Worm (Caenorhabditis elegans) whole organism, late embryonic: ENCODE data around the gene T22F3.11.

ENCODE experiments used
- C38D4.7 ChIP-seq: fragments of 200-800 bp; sonication (Bioruptor generic); optimal IDR thresholded peaks from 2 replicates; lab custom pipeline; 2018; ENCODE audit warnings: mild to moderate bottlenecking, missing genetic modification characterization, moderate library complexity, missing compliant biosample characterization
- F13H6.1 ChIP-seq: sonication (generic microtip); optimal IDR thresholded peaks from 2 replicates; lab custom pipeline; 2016; ENCODE audit warnings: missing genetic modification characterization, missing compliant biosample characterization
- K02D7.2 ChIP-seq: sonication (generic microtip); optimal IDR thresholded peaks from 2 replicates; lab custom pipeline; 2017; ENCODE audit warnings: mild to moderate bottlenecking, missing genetic modification characterization, missing compliant biosample characterization
- K09A11.1 ChIP-seq: sonication (generic microtip); optimal IDR thresholded peaks from 2 replicates; lab custom pipeline; 2017; ENCODE audit warnings: antibody characterized with exemption, mild to moderate bottlenecking, missing genetic modification characterization, missing compliant biosample characterization; ENCODE audit not compliant: insufficient read depth
- ahr-1 ChIP-seq: sonication (generic microtip); optimal IDR thresholded peaks from 2 replicates; lab custom pipeline; 2016; ENCODE audit warnings: missing genetic modification characterization, missing compliant biosample characterization
- ceh-14 ChIP-seq: sonication (generic microtip); optimal IDR thresholded peaks from 2 replicates; lab custom pipeline; 2016; ENCODE audit warnings: missing genotype, missing genetic modification characterization, missing compliant biosample characterization
- ceh-18 ChIP-seq: sonication (generic microtip); optimal IDR thresholded peaks from 2 replicates; lab custom pipeline; 2016; ENCODE audit warnings: missing genetic modification characterization, missing compliant biosample characterization
- ceh-24 ChIP-seq: sonication (generic microtip); optimal IDR thresholded peaks from 2 replicates; lab custom pipeline; 2016; ENCODE audit warnings: mild to moderate bottlenecking, missing genetic modification characterization, missing compliant biosample characterization
- ceh-30 ChIP-seq: fragments of 150-350 bp; optimal IDR thresholded peaks from 2 replicates; lab custom pipeline; 2014; ENCODE audit warnings: missing biosample characterization, missing genetic modification characterization
- ceh-6 ChIP-seq: fragments of 200-800 bp; sonication (Bioruptor generic); optimal IDR thresholded peaks from 2 replicates; lab custom pipeline; 2018; ENCODE audit warnings: mild to moderate bottlenecking, missing genetic modification characterization, missing compliant biosample characterization
- ceh-9 ChIP-seq: sonication (generic microtip); optimal IDR thresholded peaks from 2 replicates; lab custom pipeline; 2016; ENCODE audit warnings: mild to moderate bottlenecking, missing genetic modification characterization, inconsistent platforms, missing compliant biosample characterization
- dmd-4 ChIP-seq: sonication (generic microtip); optimal IDR thresholded peaks from 2 replicates; lab custom pipeline; 2016; ENCODE audit warnings: borderline replicate concordance, missing genetic modification characterization, missing compliant biosample characterization
- dve-1 ChIP-seq: sonication (generic microtip); optimal IDR thresholded peaks from 2 replicates; lab custom pipeline; 2017; ENCODE audit warnings: antibody characterized with exemption, mild to moderate bottlenecking, missing genetic modification characterization, missing compliant biosample characterization
- elt-2 ChIP-seq: sonication (generic microtip); optimal IDR thresholded peaks from 2 replicates; lab custom pipeline; 2016; ENCODE audit warnings: missing genetic modification reagents, missing genetic modification characterization, missing compliant biosample characterization
- elt-4 ChIP-seq: sonication (generic microtip); optimal IDR thresholded peaks from 2 replicates; lab custom pipeline; 2016; ENCODE audit warnings: missing genetic modification characterization, missing compliant biosample characterization
- ets-4 ChIP-seq: sonication (generic microtip); optimal IDR thresholded peaks from 2 replicates; lab custom pipeline; 2016; ENCODE audit warnings: missing genetic modification characterization, missing compliant biosample characterization
- fax-1 ChIP-seq: sonication (generic microtip); optimal IDR thresholded peaks from 2 replicates; lab custom pipeline; 2016; ENCODE audit warnings: missing genotype, missing genetic modification characterization, missing compliant biosample characterization
- gmeb-2 ChIP-seq: sonication (generic microtip); optimal IDR thresholded peaks from 2 replicates; lab custom pipeline; 2016; ENCODE audit warnings: missing genetic modification characterization, inconsistent platforms, missing compliant biosample characterization
- hlh-13 ChIP-seq: fragments of 200-800 bp; sonication (Bioruptor generic); optimal IDR thresholded peaks from 2 replicates; lab custom pipeline; 2018; ENCODE audit warnings: mild to moderate bottlenecking, missing genetic modification characterization, missing compliant biosample characterization
- hlh-15 ChIP-seq: sonication (generic microtip); optimal IDR thresholded peaks from 2 replicates; lab custom pipeline; 2016; ENCODE audit warnings: missing genetic modification characterization, missing compliant biosample characterization
- hlh-6 ChIP-seq: sonication (generic microtip); optimal IDR thresholded peaks from 2 replicates; lab custom pipeline; 2016; ENCODE audit warnings: missing genotype, missing genetic modification characterization, missing compliant biosample characterization
- lin-11 ChIP-seq: fragments of 200-800 bp; sonication (Bioruptor generic); optimal IDR thresholded peaks from 2 replicates; lab custom pipeline; 2018; ENCODE audit warnings: mild to moderate bottlenecking, missing genetic modification characterization, missing compliant biosample characterization
- madf-2 ChIP-seq: sonication (generic microtip); optimal IDR thresholded peaks from 2 replicates; lab custom pipeline; 2017; ENCODE audit warnings: missing genetic modification characterization, missing compliant biosample characterization
- nfya-1 ChIP-seq: sonication (generic microtip); optimal IDR thresholded peaks from 2 replicates; lab custom pipeline; 2017; ENCODE audit warnings: missing genetic modification characterization, mild to moderate bottlenecking, missing compliant biosample characterization, antibody characterized with exemption, moderate library complexity
- nhr-11 ChIP-seq: fragments of 150-350 bp; optimal IDR thresholded peaks from 2 replicates; lab custom pipeline; 2014; ENCODE audit warnings: missing biosample characterization, missing genetic modification characterization
- nhr-232 ChIP-seq: sonication (generic microtip); optimal IDR thresholded peaks from 2 replicates; lab custom pipeline; 2016; ENCODE audit warnings: missing genetic modification characterization, missing compliant biosample characterization
- npax-4 ChIP-seq: sonication (generic microtip); optimal IDR thresholded peaks from 2 replicates; lab custom pipeline; 2016; ENCODE audit warnings: missing genetic modification characterization, missing compliant biosample characterization
- odd-2 ChIP-seq: sonication (generic microtip); optimal IDR thresholded peaks from 2 replicates; lab custom pipeline; 2017; ENCODE audit warnings: antibody characterized with exemption, mild to moderate bottlenecking, missing genetic modification characterization, missing compliant biosample characterization
- pag-3 ChIP-seq: sonication (generic microtip); optimal IDR thresholded peaks from 2 replicates; lab custom pipeline; 2016; ENCODE audit warnings: missing compliant biosample characterization, missing genetic modification characterization, borderline replicate concordance
- pha-2 ChIP-seq: sonication (generic microtip); optimal IDR thresholded peaks from 2 replicates; lab custom pipeline; 2017; ENCODE audit warnings: mild to moderate bottlenecking, missing genetic modification characterization, missing compliant biosample characterization
- pqm-1 ChIP-seq: sonication (generic microtip); optimal IDR thresholded peaks from 2 replicates; lab custom pipeline; 2016; ENCODE audit warnings: missing genetic modification characterization, missing compliant biosample characterization
- sox-2 ChIP-seq: fragments of 200-800 bp; sonication (Bioruptor generic); IDR thresholded peaks from 2 replicates; pipeline ENCODE4 v1.3.6; 2022; ENCODE audit warnings: missing genetic modification reagents, missing genetic modification characterization, missing compliant biosample characterization
- tbx-2 ChIP-seq: sonication (generic microtip); optimal IDR thresholded peaks from 2 replicates; lab custom pipeline; 2016; ENCODE audit warnings: missing genetic modification characterization, missing compliant biosample characterization
- unc-55 ChIP-seq: sonication (generic microtip); optimal IDR thresholded peaks from 2 replicates; lab custom pipeline; 2017; ENCODE audit warnings: missing biosample characterization, missing genetic modification reagents, missing genetic modification characterization
- zip-5 ChIP-seq: sonication (generic microtip); optimal IDR thresholded peaks from 2 replicates; lab custom pipeline; 2016; ENCODE audit warnings: missing genetic modification characterization, missing compliant biosample characterization

Gene T22F3.11

ce11 chrV:3587633-3588032 lies 26.7 kb downstream of the T22F3.11 start (continued):
- TF ChIP-seq elt-2 (tag; lab: Kevin White, UChicago) = peak; percentile 81
- TF ChIP-seq sox-2 (GFP tag; lab: Robert Waterston, UW) = no peak; the same call in 1 of the 2 replicates
- no peak for TF ChIP-seq pag-3 (tag; lab: Kevin White, UChicago)
- peak; percentile 50 for TF ChIP-seq lin-11
- no peak for TF ChIP-seq ahr-1 (tag; lab: Kevin White, UChicago)
- TF ChIP-seq hlh-15 (tag; lab: Kevin White, UChicago) = peak; percentile 31
- peak; percentile 27 for TF ChIP-seq npax-4 (tag; lab: Kevin White, UChicago)
- no peak for TF ChIP-seq madf-2
- TF ChIP-seq tbx-2 = peak; percentile 74
- TF ChIP-seq zip-5 (tag; lab: Kevin White, UChicago) = peak; percentile 16
- TF ChIP-seq nhr-232 (tag; lab: Kevin White, UChicago) = peak; percentile 56
- no peak for TF ChIP-seq pqm-1 (tag; lab: Kevin White, UChicago)
- peak; percentile 40 for TF ChIP-seq gmeb-2 (tag; lab: Kevin White, UChicago)
- TF ChIP-seq ceh-30 (tag; lab: Kevin White, UChicago) = no peak
- no peak for TF ChIP-seq hlh-13
- peak; percentile 20 for TF ChIP-seq fax-1 (tag; lab: Kevin White, UChicago)
- no peak for TF ChIP-seq dve-1 (tag; lab: Kevin White, UChicago)
- TF ChIP-seq hlh-6 = no peak
- TF ChIP-seq ceh-6 = peak; percentile 39
- TF ChIP-seq nfya-1 = peak; percentile 24
- no peak for TF ChIP-seq elt-4 (tag; lab: Kevin White, UChicago)
- no peak for TF ChIP-seq unc-55 (GFP tag; lab: Kevin White, UChicago)
- TF ChIP-seq ceh-9 (tag; lab: Kevin White, UChicago) = no peak
- TF ChIP-seq dmd-4 (tag; lab: Kevin White, UChicago) = peak; percentile 45

- no peak for TF ChIP-seq K02D7.2 (tag; lab: Kevin White, UChicago)
- TF ChIP-seq ahr-1 (tag; lab: Kevin White, UChicago) = no peak
- no peak for TF ChIP-seq C38D4.7 (GFP tag; lab: Kevin White, UChicago)
- TF ChIP-seq ets-4 (tag; lab: Kevin White, UChicago) = no peak
- TF ChIP-seq nfya-1 = peak; percentile 14
- no peak for TF ChIP-seq odd-2 (tag; lab: Kevin White, UChicago)
Observed at ce11 chrV:3586014-3586689, 28.2 kb downstream of the T22F3.11 start, which contains the start of the genes rpl-11.1 and T22F3.2. rpl-11.1 (minus strand) TSS chrV:3586064. T22F3.2 (plus strand) TSS chrV:3586639.

- TF ChIP-seq madf-2 (no peak), ceh-18 (tag; lab: Kevin White, UChicago) (no peak), nhr-11 (tag; lab: Kevin White, UChicago) (no peak), K09A11.1 (no peak), F13H6.1 (tag; lab: Kevin White, UChicago) (no peak), gmeb-2 (tag; lab: Kevin White, UChicago) (no peak), tbx-2 (no peak)
Observed at ce11 chrV:3585011-3585410, 29.3 kb downstream of the T22F3.11 start.

ce11 chrV:3583622-3584021 lies 30.7 kb downstream of the T22F3.11 start:
- no peak for TF ChIP-seq tbx-2
- TF ChIP-seq ceh-24 (tag; lab: Kevin White, UChicago) = no peak
- no peak for TF ChIP-seq ceh-14 (tag; lab: Kevin White, UChicago)
- no peak for TF ChIP-seq dmd-4 (tag; lab: Kevin White, UChicago)
- TF ChIP-seq fax-1 (tag; lab: Kevin White, UChicago) = no peak
- no peak for TF ChIP-seq lin-11
- no peak for TF ChIP-seq pha-2 (tag; lab: Kevin White, UChicago)
